Fruit fly (Drosophila melanogaster): ENCODE measurements around the gene CG7300.

CG7300 gene

dm6 chr2L:10689221-10690034, 8.4 kb downstream of the CG7300 start, which contains the start of gene CG7294 (continued):
- TF ChIP-seq ssp (GFP tag; IDR thresholded peaks at IDR 0.05), result no peak
- TF ChIP-seq CG10209 (GFP tag; optimal IDR thresholded peaks at IDR 0.05), result peak; percentile 5
- no peak for TF ChIP-seq CG5953 (GFP tag; IDR thresholded peaks at IDR 0.05)
- TF ChIP-seq pum (GFP tag; optimal IDR thresholded peaks at IDR 0.05), result no peak
- TF ChIP-seq CG15479 (GFP tag; optimal IDR thresholded peaks at IDR 0.05), result no peak
- no peak for TF ChIP-seq Abd-B (GFP tag; optimal IDR thresholded peaks at IDR 0.05)
- peak; percentile 38 for TF ChIP-seq CG13894 (tag; optimal IDR thresholded peaks at IDR 0.05)

dm6 chr2L:10688764-10689163, 9.1 kb downstream of the CG7300 start:
- TF ChIP-seq CG7745 (tag; optimal IDR thresholded peaks at IDR 0.05), result no peak
- TF ChIP-seq Dfd (GFP tag; optimal IDR thresholded peaks at IDR 0.05), result no peak
- TF ChIP-seq Nf-YA (GFP tag; IDR thresholded peaks at IDR 0.05), result no peak
- TF ChIP-seq inv (GFP tag; IDR thresholded peaks at IDR 0.05; ENCODE audit: partially characterized antibody), result no peak
- TF ChIP-seq ERR (GFP tag; optimal IDR thresholded peaks at IDR 0.05), result no peak
- no peak for TF ChIP-seq esg (GFP tag; conservative IDR thresholded peaks at IDR 0.05)
- no peak for TF ChIP-seq B-H1 (GFP tag; IDR thresholded peaks at IDR 0.05)
- no peak for TF ChIP-seq CG16779 (GFP tag; IDR thresholded peaks at IDR 0.05)
- no peak for TF ChIP-seq E2f2 (GFP tag; IDR thresholded peaks at IDR 0.05)
- no peak for TF ChIP-seq CG17361 (GFP tag; IDR thresholded peaks at IDR 0.05)
- TF ChIP-seq disco-r (GFP tag; optimal IDR thresholded peaks at IDR 0.05), result no peak
- no peak for TF ChIP-seq D19A (tag; optimal IDR thresholded peaks at IDR 0.05)
- 0 out of 4 replicates have a peak, but pooled peaks have one; percentile 18 for TF ChIP-seq chinmo (GFP tag; IDR thresholded peaks at IDR 0.05; ENCODE audit: partially characterized antibody)
- TF ChIP-seq amos (GFP tag; IDR thresholded peaks at IDR 0.05; ENCODE audit: partially characterized antibody), result no peak
- TF ChIP-seq CG11456 (GFP tag; IDR thresholded peaks at IDR 0.05), result peak; percentile 53; the same call in 1 of the 3 replicates
- TF ChIP-seq Pdp1 (GFP tag; optimal IDR thresholded peaks at IDR 0.05), result no peak
- TF ChIP-seq cas (GFP tag; IDR thresholded peaks at IDR 0.05), result 0 out of 2 replicates have a peak, but pooled peaks have one; percentile 27
- no peak for TF ChIP-seq Lpt (GFP tag; optimal IDR thresholded peaks at IDR 0.05)
- TF ChIP-seq slou (GFP tag; optimal IDR thresholded peaks at IDR 0.05), result no peak
- no peak for TF ChIP-seq ham (GFP tag; IDR thresholded peaks at IDR 0.05)
- TF ChIP-seq Awh (GFP tag; IDR thresholded peaks at IDR 0.05), result no peak
- TF ChIP-seq Abd-B (GFP tag; optimal IDR thresholded peaks at IDR 0.05), result no peak
- TF ChIP-seq CG17612 (GFP tag; IDR thresholded peaks at IDR 0.05), result 0 out of 2 replicates have a peak, but pooled peaks have one; percentile 20
- no peak for TF ChIP-seq prd (optimal IDR thresholded peaks at IDR 0.05)
- TF ChIP-seq prd (GFP tag; IDR thresholded peaks at IDR 0.05), result 0 out of 3 replicates have a peak, but pooled peaks have one; percentile 5
- TF ChIP-seq NFAT (GFP tag; IDR thresholded peaks at IDR 0.05), result 0 out of 2 replicates have a peak, but pooled peaks have one; percentile 16
- no peak for TF ChIP-seq Max (GFP tag; optimal IDR thresholded peaks at IDR 0.05)
- 0 out of 2 replicates have a peak, but pooled peaks have one; percentile 15 for TF ChIP-seq sisA (GFP tag; IDR thresholded peaks at IDR 0.05)
- TF ChIP-seq CG4424 (GFP tag; optimal IDR thresholded peaks at IDR 0.05), result no peak
- TF ChIP-seq CG31441 (GFP tag; IDR thresholded peaks at IDR 0.05), result no peak
- no peak for TF ChIP-seq CG10431 (GFP tag; optimal IDR thresholded peaks at IDR 0.05)
- TF ChIP-seq CG10543 (GFP tag; optimal IDR thresholded peaks at IDR 0.05), result no peak
- no peak for TF ChIP-seq CG10366 (GFP tag; IDR thresholded peaks at IDR 0.05)
- no peak for TF ChIP-seq maf-S (GFP tag; optimal IDR thresholded peaks at IDR 0.05)
- TF ChIP-seq CG3847 (GFP tag; IDR thresholded peaks at IDR 0.05), result 0 out of 2 replicates have a peak, but pooled peaks have one; percentile 11
- no peak for TF ChIP-seq CG43689 (GFP tag; IDR thresholded peaks at IDR 0.05)
- no peak for TF ChIP-seq CG18619 (GFP tag; optimal IDR thresholded peaks at IDR 0.05)
- TF ChIP-seq h (optimal IDR thresholded peaks at IDR 0.05), result no peak
- TF ChIP-seq Med (GFP tag), result peak; percentile 28
- no peak for TF ChIP-seq Vsx1 (GFP tag; optimal IDR thresholded peaks at IDR 0.05)
- TF ChIP-seq CG3281 (GFP tag; optimal IDR thresholded peaks at IDR 0.05), result no peak
- TF ChIP-seq CG12219 (GFP tag; optimal IDR thresholded peaks at IDR 0.05), result no peak
- peak; percentile 28; the same call in 1 of the 2 replicates for TF ChIP-seq CG9932 (GFP tag; IDR thresholded peaks at IDR 0.05)
